Fruit fly (Drosophila melanogaster) whole organism, embryonic: Measurements from ENCODE around the gene Est-Q.

Experiments used
- Aef1 ChIP-seq: fragments of 200-800 bp; sonication (Bioruptor generic); IDR thresholded peaks from 3 replicates; pipeline ENCODE4 v1.3.6; 2022; ENCODE audit warnings: missing biosample characterization, missing genetic modification characterization
- C15 ChIP-seq: fragments of 200-800 bp; sonication (Bioruptor generic); IDR thresholded peaks from 3 replicates; pipeline ENCODE4 v1.3.6; 2022; ENCODE audit warnings: missing biosample characterization, missing genetic modification characterization
- CG10267 ChIP-seq: fragments of 200-800 bp; sonication (Bioruptor generic); optimal IDR thresholded peaks from 2 replicates; lab custom pipeline; 2018; ENCODE audit warnings: missing biosample characterization, mild to moderate bottlenecking, missing genetic modification characterization, moderate library complexity
- CG10543 ChIP-seq: fragments of 200-800 bp; sonication (Bioruptor generic); optimal IDR thresholded peaks from 3 replicates; lab custom pipeline; 2017; ENCODE audit warnings: missing biosample characterization, mild to moderate bottlenecking, missing genetic modification characterization, moderate library complexity
- CG12299 ChIP-seq: fragments of 200-800 bp; sonication (Bioruptor generic); optimal IDR thresholded peaks from 2 replicates; lab custom pipeline; 2018; ENCODE audit warnings: missing biosample characterization, mild to moderate bottlenecking, missing genetic modification characterization
- CG14860 ChIP-seq: fragments of 200-800 bp; sonication (Bioruptor generic); IDR thresholded peaks from 3 replicates; pipeline ENCODE4 v1.3.6; 2022; ENCODE audit warnings: missing biosample characterization, missing genetic modification characterization; ENCODE audit not compliant: partially characterized antibody
- CG1529 ChIP-seq: fragments of 200-800 bp; sonication (Bioruptor generic); optimal IDR thresholded peaks from 3 replicates; lab custom pipeline; 2018; ENCODE audit warnings: missing biosample characterization, missing genetic modification characterization
- CG1603 ChIP-seq: fragments of 200-800 bp; sonication (Bioruptor generic); optimal IDR thresholded peaks from 2 replicates; lab custom pipeline; 2019; ENCODE audit warnings: missing biosample characterization, mild to moderate bottlenecking, missing genetic modification characterization, moderate library complexity
- CG18476 ChIP-seq: fragments of 200-800 bp; sonication (Bioruptor generic); optimal IDR thresholded peaks from 2 replicates; lab custom pipeline; 2016; ENCODE audit warnings: missing biosample characterization, mild to moderate bottlenecking, missing genetic modification characterization
- CG2875 ChIP-seq: fragments of 200-800 bp; sonication (Bioruptor generic); optimal IDR thresholded peaks from 2 replicates; lab custom pipeline; 2017; ENCODE audit warnings: missing biosample characterization, mild to moderate bottlenecking, missing genetic modification characterization, missing genetic modification reagents
- CG33213 ChIP-seq: fragments of 200-800 bp; sonication (Bioruptor generic); optimal IDR thresholded peaks from 3 replicates; lab custom pipeline; 2016; ENCODE audit warnings: missing biosample characterization, missing genetic modification characterization
- CG4404 ChIP-seq: fragments of 200-800 bp; sonication (Bioruptor generic); IDR thresholded peaks from 2 replicates; pipeline ENCODE4 v1.3.6; 2022; ENCODE audit warnings: missing biosample characterization, missing genetic modification characterization
- CG4424 ChIP-seq: fragments of 200-800 bp; sonication (Bioruptor generic); optimal IDR thresholded peaks from 3 replicates; lab custom pipeline; 2016; ENCODE audit warnings: missing biosample characterization, missing genetic modification characterization
- CG6175 ChIP-seq: fragments of 200-800 bp; sonication (Bioruptor generic); IDR thresholded peaks from 3 replicates; pipeline ENCODE4 v1.3.6; 2022; ENCODE audit warnings: missing biosample characterization, missing genetic modification characterization
- CG7963 ChIP-seq: fragments of 200-800 bp; sonication (Bioruptor generic); IDR thresholded peaks from 3 replicates; pipeline ENCODE4 v1.3.6; 2022; ENCODE audit warnings: missing biosample characterization, missing genetic modification characterization; ENCODE audit not compliant: partially characterized antibody
- CG8281 ChIP-seq: fragments of 200-800 bp; sonication (Bioruptor generic); optimal IDR thresholded peaks from 2 replicates; lab custom pipeline; 2018; ENCODE audit warnings: missing biosample characterization, mild to moderate bottlenecking, missing genetic modification characterization, moderate library complexity
- CG8478 ChIP-seq: fragments of >200 bp; optimal IDR thresholded peaks from 2 replicates; lab custom pipeline; 2018
- CG9215 ChIP-seq: fragments of 200-800 bp; sonication (Bioruptor generic); IDR thresholded peaks from 2 replicates; pipeline ENCODE4 v1.3.6; 2022; ENCODE audit warnings: missing biosample characterization, missing genetic modification characterization
- CG9876 ChIP-seq: fragments of 200-800 bp; sonication (Bioruptor generic); optimal IDR thresholded peaks from 2 replicates; lab custom pipeline; 2016; ENCODE audit warnings: missing biosample characterization, missing genetic modification characterization
- Camta ChIP-seq: fragments of 200-800 bp; sonication (Bioruptor generic); optimal IDR thresholded peaks from 2 replicates; lab custom pipeline; 2016; ENCODE audit warnings: missing biosample characterization, missing genetic modification characterization
- E2f1 ChIP-seq: fragments of 200-800 bp; sonication (Bioruptor generic); IDR thresholded peaks from 2 replicates; pipeline ENCODE4 v1.3.6; 2022; ENCODE audit warnings: missing biosample characterization, missing genetic modification characterization
- Lhr ChIP-seq: fragments of 200-800 bp; sonication (Bioruptor generic); optimal IDR thresholded peaks from 3 replicates; lab custom pipeline; 2017; ENCODE audit warnings: mild to moderate bottlenecking, missing biosample characterization, missing genetic modification reagents, missing genetic modification characterization
- MESR4 ChIP-seq: fragments of 200-800 bp; sonication (Bioruptor generic); optimal IDR thresholded peaks from 2 replicates; lab custom pipeline; 2018; ENCODE audit warnings: missing biosample characterization, mild to moderate bottlenecking, missing genetic modification characterization, moderate library complexity
- Meics ChIP-seq: fragments of 200-800 bp; sonication (Bioruptor generic); optimal IDR thresholded peaks from 2 replicates; lab custom pipeline; 2017; ENCODE audit warnings: missing biosample characterization, mild to moderate bottlenecking, missing genetic modification characterization
- Myb ChIP-seq: fragments of 200-800 bp; sonication (Bioruptor generic); optimal IDR thresholded peaks from 2 replicates; lab custom pipeline; 2016; ENCODE audit warnings: missing biosample characterization, missing genetic modification characterization
- PHDP ChIP-seq: fragments of 200-800 bp; sonication (Bioruptor generic); optimal IDR thresholded peaks from 3 replicates; lab custom pipeline; 2018; ENCODE audit warnings: missing biosample characterization, mild to moderate bottlenecking, missing genetic modification characterization, moderate library complexity
- Sox102F ChIP-seq: fragments of 200-800 bp; sonication (Bioruptor generic); optimal IDR thresholded peaks from 2 replicates; lab custom pipeline; 2018; ENCODE audit warnings: missing biosample characterization, mild to moderate bottlenecking, missing genetic modification characterization, moderate library complexity
- YL-1 ChIP-seq: fragments of 200-800 bp; sonication (Bioruptor generic); optimal IDR thresholded peaks from 3 replicates; lab custom pipeline; 2017; ENCODE audit warnings: missing biosample characterization, mild to moderate bottlenecking, missing genetic modification characterization
- bab2 ChIP-seq: fragments of 200-800 bp; sonication (Bioruptor generic); optimal IDR thresholded peaks from 2 replicates; lab custom pipeline; 2016; ENCODE audit warnings: missing biosample characterization, missing genetic modification characterization
- cas ChIP-seq: fragments of 200-800 bp; sonication (Bioruptor generic); IDR thresholded peaks from 2 replicates; pipeline ENCODE4 v1.3.6; 2022; ENCODE audit warnings: missing biosample characterization, missing genetic modification characterization
- chif ChIP-seq, 2 experiments: fragments of 200-800 bp; sonication (Bioruptor generic); optimal IDR thresholded peaks; 3 replicates each; lab custom pipeline; 2016; ENCODE audit warnings: missing biosample characterization in 2 of 2, missing genetic modification characterization in 2 of 2
- corto ChIP-seq: fragments of 200-800 bp; sonication (Bioruptor generic); optimal IDR thresholded peaks from 2 replicates; lab custom pipeline; 2016; ENCODE audit warnings: missing biosample characterization, mild to moderate bottlenecking, missing genetic modification characterization, moderate library complexity
- hbn ChIP-seq: fragments of 200-800 bp; sonication (Bioruptor generic); IDR thresholded peaks from 2 replicates; pipeline ENCODE4 v1.3.6; 2022; ENCODE audit warnings: missing biosample characterization, missing genetic modification characterization; ENCODE audit not compliant: partially characterized antibody
- hth ChIP-seq: fragments of >200 bp; optimal IDR thresholded peaks from 2 replicates; lab custom pipeline; 2017; ENCODE audit warnings: inconsistent platforms
- jigr1 ChIP-seq: fragments of 200-800 bp; sonication (Bioruptor generic); IDR thresholded peaks from 3 replicates; pipeline ENCODE4 v1.3.6; 2022; ENCODE audit warnings: missing biosample characterization, missing genetic modification characterization
- kni ChIP-seq: fragments of 200-800 bp; sonication (Bioruptor generic); optimal IDR thresholded peaks from 3 replicates; lab custom pipeline; 2017; ENCODE audit warnings: mild to moderate bottlenecking, missing biosample characterization, missing genetic modification reagents, missing genetic modification characterization
- lola ChIP-seq, 3 experiments: fragments of >200 bp in 2 of 3; fragments of 200-800 bp in 1 of 3; sonication (Bioruptor generic) in 1 of 3; optimal IDR thresholded peaks; 2 replicates each; lab custom pipeline; 2017 to 2019; ENCODE audit warnings: missing biosample characterization in 3 of 3, missing genetic modification characterization in 3 of 3, mild to moderate bottlenecking in 1 of 3, moderate library complexity in 1 of 3
- odd ChIP-seq: fragments of 200-800 bp; sonication (Bioruptor generic); optimal IDR thresholded peaks from 2 replicates; lab custom pipeline; 2017; ENCODE audit warnings: missing biosample characterization, mild to moderate bottlenecking, missing genetic modification characterization
- peb ChIP-seq: fragments of 200-800 bp; sonication (Bioruptor generic); IDR thresholded peaks from 2 replicates; pipeline ENCODE4 v1.3.6; 2022; ENCODE audit warnings: missing biosample characterization, missing genetic modification characterization
- sd ChIP-seq: fragments of 200-800 bp; sonication (Bioruptor generic); optimal IDR thresholded peaks from 3 replicates; lab custom pipeline; 2018; ENCODE audit warnings: missing biosample characterization, mild to moderate bottlenecking, missing genetic modification characterization, moderate library complexity
- sob ChIP-seq: fragments of 200-800 bp; sonication (Bioruptor generic); IDR thresholded peaks from 2 replicates; pipeline ENCODE4 v1.3.6; 2022; ENCODE audit warnings: missing biosample characterization, missing genetic modification characterization
- sqz ChIP-seq: fragments of 200-800 bp; sonication (Bioruptor generic); optimal IDR thresholded peaks from 3 replicates; lab custom pipeline; 2018; ENCODE audit warnings: missing biosample characterization, mild to moderate bottlenecking, missing genetic modification characterization
- stwl ChIP-seq: fragments of 200-800 bp; sonication (Bioruptor generic); optimal IDR thresholded peaks from 3 replicates; lab custom pipeline; 2018; ENCODE audit warnings: missing biosample characterization, mild to moderate bottlenecking, missing genetic modification characterization, moderate library complexity
- trh ChIP-seq: fragments of 200-800 bp; sonication (Bioruptor generic); optimal IDR thresholded peaks from 2 replicates; lab custom pipeline; 2016; ENCODE audit warnings: missing biosample characterization, missing genetic modification characterization
- tx ChIP-seq: fragments of 200-800 bp; sonication (Bioruptor generic); optimal IDR thresholded peaks from 2 replicates; lab custom pipeline; 2016; ENCODE audit warnings: missing biosample characterization, missing genetic modification characterization

Est-Q gene

DNA sequence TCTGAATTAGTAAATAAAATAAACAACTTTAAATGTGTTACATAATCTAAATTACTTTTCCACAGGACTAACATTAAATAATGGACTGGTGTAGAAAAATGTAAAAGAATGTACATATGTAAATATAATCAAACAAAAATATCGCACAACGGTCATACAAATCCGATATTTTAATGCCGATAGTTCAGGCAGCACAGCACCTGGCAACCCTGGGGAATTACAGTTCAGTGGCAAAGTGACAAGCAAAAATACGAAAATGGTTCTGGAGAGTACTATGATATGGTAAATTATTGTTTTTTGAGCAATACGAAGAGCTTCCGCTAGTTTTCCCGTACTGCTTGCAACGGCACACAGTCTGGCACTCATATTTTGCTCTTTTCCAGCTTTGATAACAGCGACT, 35.6 kb downstream of the Est-Q start, which contains the start of gene Rpn10 (continued):
- TF ChIP-seq Camta (GFP tag; lab: Kevin White, UChicago), result no peak
- TF ChIP-seq hbn (GFP tag; lab: Robert Waterston, UW), result peak; percentile 98
- TF ChIP-seq CG1603 (tag; lab: Kevin White, UChicago), result peak; percentile 83
- TF ChIP-seq corto (GFP tag; lab: Kevin White, UChicago), result no peak
- peak; percentile 82 for TF ChIP-seq Myb (GFP tag; lab: Kevin White, UChicago)

DNA sequence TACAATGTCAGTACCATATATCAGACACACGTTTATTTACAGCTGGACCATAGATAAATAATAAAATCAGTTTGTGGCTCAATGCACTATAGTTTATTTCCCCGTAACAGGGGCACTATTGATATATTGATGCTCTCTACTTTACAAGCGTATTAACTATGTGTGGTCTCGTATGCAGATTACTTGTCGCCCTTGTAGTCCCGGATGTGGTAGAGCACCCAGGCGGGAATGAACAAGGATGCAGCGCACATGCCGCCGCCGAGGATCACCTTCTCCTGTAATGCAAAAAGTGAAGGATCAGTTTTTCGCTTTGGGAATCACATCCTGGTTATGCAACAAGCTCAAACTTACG, 37.6 kb downstream of the Est-Q start:
- TF ChIP-seq cas (GFP tag; lab: Robert Waterston, UW), result no peak
- no peak for TF ChIP-seq CG33213 (GFP tag; lab: Kevin White, UChicago)
- TF ChIP-seq CG14860 (GFP tag; lab: Robert Waterston, UW), result no peak
- TF ChIP-seq CG8281 (tag; lab: Kevin White, UChicago), result peak; percentile 90
- TF ChIP-seq, all 482 proteins: peak for 1

DNA sequence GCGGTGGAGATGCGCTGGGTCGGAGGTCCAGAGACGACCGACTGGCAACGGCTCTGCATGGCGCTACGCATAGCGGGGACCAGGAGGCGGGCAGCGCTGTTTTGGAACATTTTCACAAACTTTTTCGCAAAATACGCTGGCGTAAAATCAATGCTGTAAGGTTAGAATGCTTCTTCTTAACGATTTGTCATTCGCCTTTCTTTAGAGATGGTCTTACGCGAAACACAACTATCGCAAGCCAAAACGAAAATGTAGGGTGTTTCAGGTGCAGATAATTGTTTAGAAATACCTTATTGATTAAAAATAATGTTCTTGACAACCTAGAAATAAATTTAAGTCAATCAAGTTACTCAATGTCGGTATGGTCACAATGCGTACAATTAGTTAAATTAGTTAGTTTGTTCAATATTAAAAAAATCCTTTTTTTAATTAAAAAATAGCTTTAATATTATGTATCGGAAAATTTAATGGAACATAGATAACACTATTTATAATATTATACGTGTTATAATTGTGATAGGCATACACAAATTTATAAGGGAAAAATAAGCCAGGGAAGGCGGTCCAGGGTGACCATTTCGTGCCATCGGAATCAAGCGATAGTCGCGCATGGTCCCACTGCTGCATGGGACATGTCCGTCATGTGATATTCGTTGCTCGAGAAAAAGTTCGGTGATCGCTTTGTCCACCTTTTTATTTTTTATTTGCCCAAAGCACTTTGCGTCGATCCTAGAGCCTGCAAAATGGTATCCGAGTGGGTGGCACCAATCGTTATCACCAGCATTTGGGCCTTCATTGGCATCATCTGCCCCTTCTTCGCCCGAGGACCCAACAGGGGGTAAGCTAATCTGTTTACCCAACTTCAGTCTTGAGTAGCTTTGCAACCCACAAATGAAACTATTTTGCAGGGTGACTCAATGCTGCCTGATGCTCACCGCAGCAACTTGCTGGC, 38.3 kb downstream of the Est-Q start, which contains the start of the genes COX8 and VhaM9.7-b:
COX8 (minus strand) TSS at position 203 of the 952 bp plus-strand sequence.
VhaM9.7-b (plus strand) TSS at position 618 of the 952 bp plus-strand sequence.
- no peak for TF ChIP-seq CG8478 (lab: Kevin White, UChicago)
- TF ChIP-seq peb (GFP tag; lab: Robert Waterston, UW), result no peak
- TF ChIP-seq kni (GFP tag; lab: Kevin White, UChicago), result no peak
- peak; percentile 36 for TF ChIP-seq stwl (tag; lab: Kevin White, UChicago)
- peak; percentile 25 for TF ChIP-seq tx
- TF ChIP-seq sob (GFP tag; lab: Robert Waterston, UW), result peak; percentile 67
- TF ChIP-seq jigr1 (GFP tag; lab: Robert Waterston, UW), result peak; percentile 34; the same call in 1 of the 3 replicates
- TF ChIP-seq CG6175 (GFP tag; lab: Robert Waterston, UW), result no peak
- no peak; the same call in 2 of the 3 replicates for TF ChIP-seq Aef1 (GFP tag; lab: Robert Waterston, UW)
- TF ChIP-seq bab2 (GFP tag; lab: Kevin White, UChicago), result peak; percentile 49
- no peak for TF ChIP-seq Sox102F (GFP tag; lab: Kevin White, UChicago)
- TF ChIP-seq chif (GFP tag; optimal IDR thresholded peaks at IDR 0.05; lab: Kevin White, UChicago), result peak; percentile 50 to 51
- TF ChIP-seq PHDP, result peak; percentile 58
- TF ChIP-seq Lhr (GFP tag; lab: Kevin White, UChicago), result peak; percentile 61
- peak; percentile 40 for TF ChIP-seq CG10543 (GFP tag; lab: Kevin White, UChicago)
- TF ChIP-seq CG9215 (GFP tag; lab: Robert Waterston, UW), result no peak
- peak; percentile 47 for TF ChIP-seq CG12299
- peak; percentile 86 for TF ChIP-seq YL-1 (GFP tag; lab: Kevin White, UChicago)
- TF ChIP-seq trh (GFP tag; lab: Kevin White, UChicago), result no peak
- no peak for TF ChIP-seq odd (GFP tag; lab: Kevin White, UChicago)
- peak; percentile 97 for TF ChIP-seq MESR4 (GFP tag; lab: Kevin White, UChicago)
- no peak for TF ChIP-seq CG4404 (GFP tag; lab: Robert Waterston, UW)
- TF ChIP-seq sd (tag; lab: Kevin White, UChicago), result no peak
- TF ChIP-seq hth (lab: Kevin White, UChicago), result no peak
- TF ChIP-seq C15 (GFP tag; lab: Robert Waterston, UW), result no peak
- TF ChIP-seq CG9876 (GFP tag; lab: Kevin White, UChicago), result peak; percentile 53
- no peak for TF ChIP-seq Meics (GFP tag; lab: Kevin White, UChicago)
- TF ChIP-seq CG7963 (GFP tag; lab: Robert Waterston, UW), result peak; percentile 33; the same call in 1 of the 3 replicates
- no peak for TF ChIP-seq sqz
- TF ChIP-seq CG18476 (GFP tag; lab: Kevin White, UChicago), result peak; percentile 14
- peak; percentile 41 for TF ChIP-seq E2f1 (GFP tag; lab: Robert Waterston, UW)
- peak in 1 of 3 experiments; percentile 62 for TF ChIP-seq lola (GFP tag; optimal IDR thresholded peaks at IDR 0.05; lab: Kevin White, UChicago)
- TF ChIP-seq CG10267 (tag; lab: Kevin White, UChicago), result peak; percentile 62
- peak; percentile 69 for TF ChIP-seq CG4424 (GFP tag; lab: Kevin White, UChicago)
- TF ChIP-seq CG2875 (GFP tag; lab: Kevin White, UChicago), result no peak
- no peak for TF ChIP-seq CG1529 (GFP tag; lab: Kevin White, UChicago)
